Fruit fly (Drosophila melanogaster) whole organism, pupa: ENCODE results near the gene ppk30.

Source experiments
- CG13204 ChIP-seq: fragments of 200-800 bp; sonication (Bioruptor generic); optimal IDR thresholded peaks from 2 replicates; lab custom pipeline; 2018; ENCODE audit warnings: missing biosample characterization, mild to moderate bottlenecking, missing genetic modification characterization, moderate library complexity
- CG34367 ChIP-seq: fragments of 200-800 bp; sonication (Bioruptor generic); optimal IDR thresholded peaks from 2 replicates; lab custom pipeline; 2018; ENCODE audit warnings: missing biosample characterization, mild to moderate bottlenecking, missing genetic modification characterization
- CG8301 ChIP-seq: fragments of 200-800 bp; sonication (Bioruptor generic); optimal IDR thresholded peaks from 2 replicates; lab custom pipeline; 2018; ENCODE audit warnings: missing biosample characterization, mild to moderate bottlenecking, missing genetic modification characterization
- D1 ChIP-seq: fragments of 200-800 bp; sonication (Bioruptor generic); optimal IDR thresholded peaks from 2 replicates; lab custom pipeline; 2018; ENCODE audit warnings: missing biosample characterization, mild to moderate bottlenecking, missing genetic modification characterization, moderate library complexity
- EcR ChIP-seq: fragments of 200-800 bp; sonication (Bioruptor generic); optimal IDR thresholded peaks from 3 replicates; lab custom pipeline; 2019; ENCODE audit warnings: missing biosample characterization, missing genetic modification characterization, mild to moderate bottlenecking, moderate library complexity, missing genetic modification reagents
- Ets98B ChIP-seq: fragments of 200-800 bp; sonication (Bioruptor generic); IDR thresholded peaks from 2 replicates; pipeline ENCODE4 v1.3.6; 2022; ENCODE audit warnings: missing biosample characterization, missing genetic modification characterization
- Pif1A ChIP-seq: fragments of 200-800 bp; sonication (Bioruptor generic); optimal IDR thresholded peaks from 3 replicates; lab custom pipeline; 2016; ENCODE audit warnings: missing biosample characterization, missing genetic modification characterization

dm6 chr3R:29690539-29690852, 21.5 kb downstream of the ppk30 start:
- TF ChIP-seq Ets98B (GFP tag; lab: Robert Waterston, UW) (peak; percentile 29), D1 (tag; lab: Kevin White, UChicago) (no peak), CG34367 (peak; percentile 57), Pif1A (peak; percentile 54), CG8301 (tag; lab: Kevin White, UChicago) (peak; percentile 40), CG13204 (GFP tag; lab: Kevin White, UChicago) (no peak), EcR (GFP tag; lab: Kevin White, UChicago) (no peak)
